Worm (Caenorhabditis elegans) whole organism, L4 larva: ENCODE results near the gene dlc-1.

ENCODE experiments used
- F49E8.2 ChIP-seq: sonication (generic microtip); optimal IDR thresholded peaks from 2 replicates; lab custom pipeline; 2016; ENCODE audit warnings: missing compliant biosample characterization, mild to moderate bottlenecking, missing genetic modification characterization, borderline replicate concordance
- ZK337.2 ChIP-seq: fragments of 200-800 bp; sonication (Bioruptor generic); IDR thresholded peaks from 2 replicates; pipeline ENCODE4 v1.3.6; 2022; ENCODE audit warnings: missing genetic modification reagents, missing genetic modification characterization, missing compliant biosample characterization
- fkh-10 ChIP-seq: fragments of 150-350 bp; optimal IDR thresholded peaks from 2 replicates; lab custom pipeline; 2014; ENCODE audit warnings: missing biosample characterization, missing genetic modification reagents, missing genetic modification characterization
- lin-29 ChIP-seq: fragments of 200-800 bp; sonication (Bioruptor generic); IDR thresholded peaks from 2 replicates; pipeline ENCODE4 v1.3.6; 2022; ENCODE audit warnings: missing genetic modification reagents, missing genetic modification characterization, missing compliant biosample characterization
- nhr-76 ChIP-seq: fragments of 150-350 bp; optimal IDR thresholded peaks from 2 replicates; lab custom pipeline; 2014; ENCODE audit warnings: missing biosample characterization, missing genetic modification characterization
- nhr-77 ChIP-seq: fragments of 150-350 bp; optimal IDR thresholded peaks from 2 replicates; lab custom pipeline; 2014; ENCODE audit warnings: missing biosample characterization, missing genetic modification characterization
- snpc-4 ChIP-seq: fragments of 150-350 bp; optimal IDR thresholded peaks from 2 replicates; lab custom pipeline; 2014; ENCODE audit warnings: missing biosample characterization, missing genetic modification characterization
- spr-3 ChIP-seq: fragments of 200-800 bp; sonication (Bioruptor generic); optimal IDR thresholded peaks from 2 replicates; lab custom pipeline; 2018; ENCODE audit warnings: mild to moderate bottlenecking, missing genetic modification characterization, missing compliant biosample characterization
- unc-62 ChIP-seq, 3 experiments: fragments of 150-350 bp in 1 of 3; sonication (generic microtip); optimal IDR thresholded peaks in 2 of 3; peaks in 1 of 3; 1 replicate in 1 of 3; 2 replicates in 2 of 3; lab custom pipeline; 2014 to 2017; ENCODE audit warnings: missing biosample characterization in 3 of 3, missing genetic modification characterization in 3 of 3, missing genetic modification reagents in 3 of 3, missing genotype in 1 of 3

ce11 chrIII:6452683-6453082 lies 10.9 kb downstream of the dlc-1 start:
- TF ChIP-seq nhr-76 (tag; lab: Kevin White, UChicago): no peak
- no peak for TF ChIP-seq snpc-4 (tag; lab: Kevin White, UChicago)
- no peak for TF ChIP-seq ZK337.2 (GFP tag; lab: Robert Waterston, UW)
- TF ChIP-seq lin-29: no peak
- TF ChIP-seq nhr-77 (tag; lab: Kevin White, UChicago): no peak
- no peak for TF ChIP-seq fkh-10 (GFP tag; lab: Kevin White, UChicago)
- peak in 1 of 2 experiments; percentile 96 for TF ChIP-seq unc-62 (GFP tag; optimal IDR thresholded peaks at IDR 0.05 in 1 of 2; lab: Kevin White, UChicago)
- TF ChIP-seq unc-62 (tag; optimal IDR thresholded peaks at IDR 0.05; lab: Kevin White, UChicago): no peak
- no peak for TF ChIP-seq F49E8.2 (tag; lab: Kevin White, UChicago)
- TF ChIP-seq spr-3 (GFP tag; lab: Kevin White, UChicago): no peak
